Worm (Caenorhabditis elegans): ENCODE results near the gene ifc-2.

Gene ifc-2

DNA sequence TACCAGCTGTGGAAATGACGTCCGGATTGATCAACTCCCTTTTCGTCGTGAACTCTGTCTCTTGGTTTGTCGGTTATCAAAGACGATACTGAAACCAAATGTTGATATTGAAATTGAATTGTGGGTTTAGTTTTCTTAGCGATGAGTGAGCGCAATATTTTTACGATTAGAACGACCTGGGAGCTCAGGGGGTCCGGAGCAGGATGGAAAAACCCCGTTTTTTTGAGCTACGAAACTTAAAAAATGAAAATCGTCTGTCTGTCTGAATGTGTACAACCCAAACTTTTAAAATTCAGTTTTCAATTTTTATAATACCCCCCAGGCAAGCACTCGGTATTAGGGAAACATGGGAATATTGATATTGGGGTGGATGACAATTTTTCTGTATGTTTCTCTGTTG lies 11.9 kb downstream of the ifc-2 start:
- TF ChIP-seq ceh-48 (tag; optimal IDR thresholded peaks at IDR 0.05) (no peak), fkh-10 (GFP tag; optimal IDR thresholded peaks at IDR 0.05) (no peak), pha-4 (tag; optimal IDR thresholded peaks at IDR 0.05) (no peak), sdc-2 (tag; optimal IDR thresholded peaks at IDR 0.05) (no peak), hlh-13 (GFP tag; optimal IDR thresholded peaks at IDR 0.05) (no peak), ceh-9 (tag; optimal IDR thresholded peaks at IDR 0.05) (no peak), nfya-1 (tag; optimal IDR thresholded peaks at IDR 0.05) (no peak), pha-2 (tag; optimal IDR thresholded peaks at IDR 0.05) (no peak), ttx-3 (tag; optimal IDR thresholded peaks at IDR 0.05) (no peak)

DNA sequence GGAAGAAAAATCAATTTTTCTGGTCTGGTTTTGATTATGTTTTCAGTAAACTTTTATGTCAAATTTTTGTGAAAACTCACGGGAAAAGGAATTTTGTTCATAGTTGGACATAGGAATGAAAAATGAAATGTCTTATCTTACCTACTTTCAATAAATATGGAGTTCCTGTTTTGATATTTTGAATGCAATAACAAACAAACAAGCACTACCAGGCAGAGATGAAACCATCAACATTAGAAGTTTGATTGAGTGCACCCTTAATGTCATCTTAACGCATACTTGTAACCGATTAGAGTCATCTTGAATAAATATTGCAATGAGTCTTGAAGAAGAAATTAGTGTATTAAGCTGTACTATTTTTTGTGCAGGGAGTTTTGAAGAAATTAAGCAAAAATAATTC lies 13.3 kb downstream of the ifc-2 start, which contains the start of gene M6.11:
Gene M6.11, minus strand, starts transcription at position 101 of the 400 bp plus-strand sequence.
- no peak for TF ChIP-seq ceh-14 (tag; optimal IDR thresholded peaks at IDR 0.05)
- TF ChIP-seq tbx-7 (tag; optimal IDR thresholded peaks at IDR 0.05), result no peak
- no peak for TF ChIP-seq tbx-2 (tag; optimal IDR thresholded peaks at IDR 0.05)
- TF ChIP-seq ceh-48 (tag; optimal IDR thresholded peaks at IDR 0.05), result no peak
- TF ChIP-seq nhr-11 (tag; optimal IDR thresholded peaks at IDR 0.05), result no peak
- TF ChIP-seq pros-1 (tag; optimal IDR thresholded peaks at IDR 0.05), result no peak
- no peak for TF ChIP-seq ama-1 (optimal IDR thresholded peaks at IDR 0.05)
- no peak for TF ChIP-seq elt-4 (tag; optimal IDR thresholded peaks at IDR 0.05)
- TF ChIP-seq madf-2 (tag; optimal IDR thresholded peaks at IDR 0.05), result no peak
- no peak for TF ChIP-seq K09A11.1 (tag; optimal IDR thresholded peaks at IDR 0.05; ENCODE audit: insufficient read depth)
- no peak for TF ChIP-seq dmd-4 (tag; optimal IDR thresholded peaks at IDR 0.05; ENCODE audit: borderline replicate concordance)
- no peak for TF ChIP-seq mec-3 (tag; optimal IDR thresholded peaks at IDR 0.05; ENCODE audit: borderline replicate concordance)
- TF ChIP-seq lin-11 (tag; optimal IDR thresholded peaks at IDR 0.05), result no peak

DNA sequence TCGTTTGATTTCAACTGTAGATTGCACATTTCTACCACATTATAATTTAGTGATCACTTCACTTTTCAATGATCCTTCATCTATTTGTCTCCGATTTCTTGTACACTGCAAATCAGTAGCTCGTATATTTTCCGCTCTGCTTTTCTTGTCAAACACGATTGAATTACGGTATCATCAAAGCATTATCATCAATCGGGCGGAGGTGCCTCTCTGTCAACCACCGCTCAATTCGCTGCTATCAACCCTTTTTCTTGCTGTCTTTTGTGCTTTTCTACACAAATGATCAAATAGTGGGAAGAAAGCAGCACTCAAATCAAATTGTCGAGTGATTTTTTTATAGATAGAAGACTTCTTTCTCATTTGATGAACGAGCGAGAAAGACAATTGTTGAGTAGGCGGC lies 17.1 kb downstream of the ifc-2 start:
- TF ChIP-seq ama-1 (optimal IDR thresholded peaks at IDR 0.05) (no peak), syd-9 (tag; optimal IDR thresholded peaks at IDR 0.05) (no peak), pat-9 (tag; optimal IDR thresholded peaks at IDR 0.05) (no peak), nhr-232 (tag; optimal IDR thresholded peaks at IDR 0.05) (no peak), ceh-31 (tag; optimal IDR thresholded peaks at IDR 0.05) (no peak), tbx-2 (tag; optimal IDR thresholded peaks at IDR 0.05) (no peak), C38D4.7 (GFP tag; optimal IDR thresholded peaks at IDR 0.05) (no peak), elt-4 (tag; optimal IDR thresholded peaks at IDR 0.05) (no peak), ceh-24 (tag; optimal IDR thresholded peaks at IDR 0.05) (no peak), gmeb-2 (tag; optimal IDR thresholded peaks at IDR 0.05) (no peak), nhr-11 (tag; optimal IDR thresholded peaks at IDR 0.05) (no peak), lim-6 (tag; optimal IDR thresholded peaks at IDR 0.05) (no peak), pqm-1 (tag; optimal IDR thresholded peaks at IDR 0.05) (no peak), fkh-6 (tag; optimal IDR thresholded peaks at IDR 0.05) (no peak), lin-11 (tag; optimal IDR thresholded peaks at IDR 0.05) (no peak), ceh-22 (tag; optimal IDR thresholded peaks at IDR 0.05) (no peak), madf-2 (tag; optimal IDR thresholded peaks at IDR 0.05) (no peak), zip-5 (tag; optimal IDR thresholded peaks at IDR 0.05) (no peak)

DNA sequence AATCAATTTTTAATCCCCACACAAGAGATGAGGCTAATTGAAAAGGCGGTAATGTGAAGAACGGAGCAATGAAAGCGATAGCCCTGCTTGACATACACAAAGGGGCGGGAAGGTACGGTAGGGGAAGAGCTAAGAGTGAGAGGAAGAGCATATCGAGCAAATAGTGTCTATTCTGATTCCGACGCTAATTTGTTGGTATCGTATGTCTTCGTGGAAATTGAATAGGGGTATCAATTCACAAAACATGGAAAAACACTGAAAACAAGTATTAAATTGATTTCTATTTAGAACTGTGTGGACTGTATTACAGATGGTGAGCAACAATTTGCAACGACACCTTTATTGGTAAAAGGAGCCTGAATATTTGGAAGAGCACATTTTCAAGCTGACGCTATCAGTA lies 17.8 kb downstream of the ifc-2 start, which contains the start of gene pha-2:
Gene pha-2, minus strand, starts transcription at position 101 of the 400 bp plus-strand sequence.
- no peak for TF ChIP-seq sox-4 (tag; optimal IDR thresholded peaks at IDR 0.05)
- no peak for TF ChIP-seq ceh-19 (GFP tag; optimal IDR thresholded peaks at IDR 0.05)
- no peak for TF ChIP-seq hlh-6 (tag; optimal IDR thresholded peaks at IDR 0.05)
- TF ChIP-seq syd-9 (tag; optimal IDR thresholded peaks at IDR 0.05), result no peak

DNA sequence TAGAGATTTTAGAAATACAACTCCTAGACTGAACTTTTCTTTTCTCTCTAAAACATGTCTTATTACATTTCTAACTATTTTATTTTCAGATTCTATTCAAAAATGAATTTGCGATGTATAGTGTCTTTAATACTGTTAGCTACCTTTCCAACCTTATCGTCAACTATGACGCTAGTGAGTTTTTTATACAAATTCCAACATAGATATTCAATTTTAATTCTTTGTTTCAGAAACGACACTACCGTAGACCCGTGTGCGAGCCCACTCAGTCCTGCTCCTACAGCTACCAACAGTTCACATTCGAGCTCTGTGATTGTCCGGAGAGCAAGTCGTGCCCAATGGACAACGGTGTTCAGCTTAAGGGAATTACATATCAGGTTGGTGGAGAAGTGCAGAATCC lies 25.6 kb downstream of the ifc-2 start, which contains the start of gene M6.4:
Gene M6.4, plus strand, starts transcription at position 55 of the 400 bp plus-strand sequence.
- no peak for TF ChIP-seq elt-4 (tag; optimal IDR thresholded peaks at IDR 0.05)
- no peak for TF ChIP-seq pha-2 (tag; optimal IDR thresholded peaks at IDR 0.05)

Data from whole organism, late embryonic.